Fruit fly (Drosophila melanogaster) whole organism, larva: Measurements from ENCODE around the gene CtBP.

Experiments
- noc ChIP-seq: fragments of 200-800 bp; sonication (Bioruptor generic); optimal IDR thresholded peaks from 3 replicates; lab custom pipeline; 2019; ENCODE audit warnings: missing biosample characterization, mild to moderate bottlenecking, missing genetic modification characterization, moderate library complexity

CtBP gene

dm6 chr3R:13051942-13052693 is 40.7 kb downstream of the CtBP start, which contains the start of gene pic:
Gene pic (plus strand): TSS chr3R:13052245.
- no peak for TF ChIP-seq noc (tag; lab: Kevin White, UChicago)

dm6 chr3R:13056553-13056952 is 45.1 kb downstream of the CtBP start:
- TF ChIP-seq noc (tag; lab: Kevin White, UChicago), result no peak

- TF ChIP-seq noc (tag; lab: Kevin White, UChicago), result no peak
Measured at dm6 chr3R:13057121-13057805, 45.8 kb downstream of the CtBP start, which contains the start of gene sim. Gene sim (plus strand): TSS chr3R:13057755.

- no peak for TF ChIP-seq noc (tag; lab: Kevin White, UChicago)
Measured at dm6 chr3R:13063746-13064592, 52.5 kb downstream of the CtBP start.

dm6 chr3R:13065180-13065757 is 53.8 kb downstream of the CtBP start:
- TF ChIP-seq noc (tag; lab: Kevin White, UChicago), result no peak

- TF ChIP-seq noc (tag; lab: Kevin White, UChicago), result peak; percentile 69
Measured at dm6 chr3R:13068022-13068421, 56.6 kb downstream of the CtBP start.

- no peak for TF ChIP-seq noc (tag; lab: Kevin White, UChicago)
Measured at dm6 chr3R:13070011-13070619, 58.7 kb downstream of the CtBP start.

- TF ChIP-seq noc (tag; lab: Kevin White, UChicago), result no peak
Measured at dm6 chr3R:13072052-13072451, 60.6 kb downstream of the CtBP start.

- TF ChIP-seq noc (tag; lab: Kevin White, UChicago), result no peak
Measured at dm6 chr3R:13073174-13073573, 61.7 kb downstream of the CtBP start.

dm6 chr3R:13074588-13074987 is 63.1 kb downstream of the CtBP start:
- no peak for TF ChIP-seq noc (tag; lab: Kevin White, UChicago)

dm6 chr3R:13075728-13076127 is 64.3 kb downstream of the CtBP start:
- no peak for TF ChIP-seq noc (tag; lab: Kevin White, UChicago)
